Fruit fly (Drosophila melanogaster) whole organism, adult: ENCODE measurements around the gene shi.
A peak's percentile ranks its signal among the peaks of the same experiment; 100 is the strongest.

Experiments
- CG11617 ChIP-seq: fragments of 200-800 bp; sonication (Bioruptor generic); optimal IDR thresholded peaks from 2 replicates; lab custom pipeline; 2017; ENCODE audit warnings: mild to moderate bottlenecking, missing biosample characterization, missing genetic modification reagents, missing genetic modification characterization
- CG12768 ChIP-seq: fragments of 200-800 bp; sonication (Bioruptor generic); optimal IDR thresholded peaks from 2 replicates; lab custom pipeline; 2017; ENCODE audit warnings: missing biosample characterization, missing genetic modification characterization, mild to moderate bottlenecking, moderate library complexity, missing genetic modification reagents
- CG14711 ChIP-seq: fragments of 200-800 bp; sonication (Bioruptor generic); optimal IDR thresholded peaks from 2 replicates; lab custom pipeline; 2018; ENCODE audit warnings: missing biosample characterization, mild to moderate bottlenecking, missing genetic modification characterization, moderate library complexity
- CG1620 ChIP-seq: fragments of 200-800 bp; sonication (Bioruptor generic); optimal IDR thresholded peaks from 2 replicates; lab custom pipeline; 2016; ENCODE audit warnings: missing biosample characterization, missing genetic modification characterization
- CG33017 ChIP-seq: fragments of 200-800 bp; sonication (Bioruptor generic); optimal IDR thresholded peaks from 2 replicates; lab custom pipeline; 2018; ENCODE audit warnings: missing biosample characterization, mild to moderate bottlenecking, missing genetic modification characterization, moderate library complexity
- CG5204 ChIP-seq: fragments of 200-800 bp; sonication (Bioruptor generic); optimal IDR thresholded peaks from 2 replicates; lab custom pipeline; 2016; ENCODE audit warnings: missing biosample characterization, missing genetic modification characterization
- CG7045 ChIP-seq: fragments of 200-800 bp; sonication (Bioruptor generic); optimal IDR thresholded peaks from 2 replicates; lab custom pipeline; 2017; ENCODE audit warnings: missing biosample characterization, mild to moderate bottlenecking, missing genetic modification characterization
- CG7101 ChIP-seq: fragments of 200-800 bp; sonication (Bioruptor generic); optimal IDR thresholded peaks from 2 replicates; lab custom pipeline; 2018; ENCODE audit warnings: missing biosample characterization, mild to moderate bottlenecking, missing genetic modification characterization, moderate library complexity
- Clk ChIP-seq: fragments of 200-800 bp; sonication (Bioruptor generic); optimal IDR thresholded peaks from 2 replicates; lab custom pipeline; 2017; ENCODE audit warnings: missing biosample characterization, missing genetic modification characterization
- Crg-1 ChIP-seq: fragments of 200-800 bp; sonication (Bioruptor generic); optimal IDR thresholded peaks from 2 replicates; lab custom pipeline; 2016; ENCODE audit warnings: missing biosample characterization, missing genetic modification characterization
- Hr96 ChIP-seq: fragments of 200-800 bp; sonication (Bioruptor generic); optimal IDR thresholded peaks from 2 replicates; lab custom pipeline; 2016; ENCODE audit warnings: missing biosample characterization, missing genetic modification characterization
- Mnt ChIP-seq: fragments of 200-800 bp; sonication (Bioruptor generic); optimal IDR thresholded peaks from 2 replicates; lab custom pipeline; 2016; ENCODE audit warnings: missing biosample characterization, mild to moderate bottlenecking, missing genetic modification characterization
- bab1 ChIP-seq: fragments of 200-800 bp; sonication (Bioruptor generic); optimal IDR thresholded peaks from 3 replicates; lab custom pipeline; 2019; ENCODE audit warnings: missing biosample characterization, mild to moderate bottlenecking, missing genetic modification characterization, moderate library complexity
- cic ChIP-seq: fragments of 200-800 bp; sonication (Bioruptor generic); optimal IDR thresholded peaks from 2 replicates; lab custom pipeline; 2017; ENCODE audit warnings: missing biosample characterization, mild to moderate bottlenecking, missing genetic modification characterization, moderate library complexity
- cnc ChIP-seq, 2 experiments: fragments of >200 bp; optimal IDR thresholded peaks; 2 replicates each; lab custom pipeline; 2017
- kay ChIP-seq: fragments of 200-800 bp; sonication (Bioruptor generic); peaks from one replicate; lab custom pipeline; 2016; ENCODE audit warnings: missing biosample characterization, missing genetic modification characterization, borderline replicate concordance
- ovo ChIP-seq: fragments of 200-800 bp; sonication (Bioruptor generic); optimal IDR thresholded peaks from 2 replicates; lab custom pipeline; 2016; ENCODE audit warnings: missing biosample characterization, missing genetic modification characterization
- pad ChIP-seq: fragments of 200-800 bp; sonication (Bioruptor generic); optimal IDR thresholded peaks from 3 replicates; lab custom pipeline; 2017; ENCODE audit warnings: missing biosample characterization, missing genetic modification characterization, mild to moderate bottlenecking, moderate library complexity, missing genetic modification reagents
- tj ChIP-seq: fragments of 200-800 bp; sonication (Bioruptor generic); optimal IDR thresholded peaks from 3 replicates; lab custom pipeline; 2017; ENCODE audit warnings: missing biosample characterization, mild to moderate bottlenecking, missing genetic modification characterization, moderate library complexity
- toe ChIP-seq: fragments of 200-800 bp; sonication (Bioruptor generic); optimal IDR thresholded peaks from 2 replicates; lab custom pipeline; 2016; ENCODE audit warnings: missing biosample characterization, missing genetic modification characterization

Gene shi

dm6 chrX:15867863-15868262, 24.1 kb upstream of the shi start, which contains the start of gene Gapdh2:
Gapdh2 (plus strand) TSS chrX:15868145.
- peak; percentile 98 for TF ChIP-seq toe (GFP tag; lab: Kevin White, UChicago)
- TF ChIP-seq Crg-1: peak; percentile 100
- peak; percentile 98 for TF ChIP-seq cic (GFP tag; lab: Kevin White, UChicago)
- TF ChIP-seq kay (GFP tag; lab: Kevin White, UChicago): peak; percentile 99
- TF ChIP-seq pad (GFP tag; lab: Kevin White, UChicago): peak; percentile 98
- TF ChIP-seq CG5204 (GFP tag; lab: Kevin White, UChicago): peak; percentile 99
- TF ChIP-seq CG7045: peak; percentile 100
- peak; percentile 100 for TF ChIP-seq Hr96 (GFP tag; lab: Kevin White, UChicago)
- peak; percentile 100 for TF ChIP-seq Mnt
- TF ChIP-seq tj (GFP tag; lab: Kevin White, UChicago): peak; percentile 99
- peak; percentile 100 for TF ChIP-seq bab1
- TF ChIP-seq Clk (GFP tag; lab: Kevin White, UChicago): peak; percentile 98
- TF ChIP-seq CG1620 (GFP tag; lab: Kevin White, UChicago): peak; percentile 100
- peak; percentile 100 for TF ChIP-seq CG12768 (GFP tag; lab: Kevin White, UChicago)
- peak; percentile 100 for TF ChIP-seq CG33017 (tag; lab: Kevin White, UChicago)
- no peak for TF ChIP-seq cnc (optimal IDR thresholded peaks at IDR 0.05; lab: Kevin White, UChicago)
- peak; percentile 100 for TF ChIP-seq ovo (GFP tag; lab: Kevin White, UChicago)
- TF ChIP-seq CG11617: peak; percentile 100
- TF ChIP-seq CG14711 (tag; lab: Kevin White, UChicago): peak; percentile 100
- TF ChIP-seq CG7101 (tag; lab: Kevin White, UChicago): peak; percentile 100

dm6 chrX:15868781-15869180, 23.1 kb upstream of the shi start:
- no peak for TF ChIP-seq Hr96 (GFP tag; lab: Kevin White, UChicago)
- no peak for TF ChIP-seq CG33017 (tag; lab: Kevin White, UChicago)
- TF ChIP-seq pad (GFP tag; lab: Kevin White, UChicago): no peak
- no peak for TF ChIP-seq Mnt
- no peak for TF ChIP-seq CG11617
- TF ChIP-seq CG1620 (GFP tag; lab: Kevin White, UChicago): no peak
- TF ChIP-seq kay (GFP tag; lab: Kevin White, UChicago): no peak

- TF ChIP-seq CG7101 (tag; lab: Kevin White, UChicago) (peak; percentile 36), toe (GFP tag; lab: Kevin White, UChicago) (no peak), CG11617 (peak; percentile 13), pad (GFP tag; lab: Kevin White, UChicago) (peak; percentile 6), CG1620 (GFP tag; lab: Kevin White, UChicago) (peak; percentile 21), Mnt (peak; percentile 40)
These were observed 22.1 kb upstream of the shi start, which contains the start of gene CG16952 for dm6 chrX:15869843-15870242. CG16952 (plus strand) TSS chrX:15870183.

dm6 chrX:15870777-15871757, 20.8 kb upstream of the shi start:
- no peak for TF ChIP-seq CG7045
- TF ChIP-seq Mnt: peak; percentile 37
- TF ChIP-seq CG5204 (GFP tag; lab: Kevin White, UChicago): no peak
- peak; percentile 65 for TF ChIP-seq CG14711 (tag; lab: Kevin White, UChicago)
- TF ChIP-seq CG7101 (tag; lab: Kevin White, UChicago): peak; percentile 80
- peak; percentile 13 for TF ChIP-seq cic (GFP tag; lab: Kevin White, UChicago)
- no peak for TF ChIP-seq bab1
- no peak for TF ChIP-seq toe (GFP tag; lab: Kevin White, UChicago)
- peak; percentile 62 for TF ChIP-seq CG1620 (GFP tag; lab: Kevin White, UChicago)
- TF ChIP-seq tj (GFP tag; lab: Kevin White, UChicago): peak; percentile 22
- peak; percentile 17 for TF ChIP-seq CG33017 (tag; lab: Kevin White, UChicago)
- TF ChIP-seq Clk (GFP tag; lab: Kevin White, UChicago): no peak
- TF ChIP-seq Hr96 (GFP tag; lab: Kevin White, UChicago): no peak
- TF ChIP-seq cnc (optimal IDR thresholded peaks at IDR 0.05; lab: Kevin White, UChicago): no peak
- TF ChIP-seq CG12768 (GFP tag; lab: Kevin White, UChicago): peak; percentile 42
- peak; percentile 90 for TF ChIP-seq Crg-1
- TF ChIP-seq kay (GFP tag; lab: Kevin White, UChicago): peak; percentile 65
- peak; percentile 8 for TF ChIP-seq CG11617
- TF ChIP-seq pad (GFP tag; lab: Kevin White, UChicago): peak; percentile 57
- peak; percentile 88 for TF ChIP-seq ovo (GFP tag; lab: Kevin White, UChicago)

dm6 chrX:15874437-15874836, 17.5 kb upstream of the shi start:
- TF ChIP-seq cnc (optimal IDR thresholded peaks at IDR 0.05; lab: Kevin White, UChicago): no peak

dm6 chrX:15875569-15875968, 16.3 kb upstream of the shi start:
- TF ChIP-seq CG7101 (tag; lab: Kevin White, UChicago): no peak
- TF ChIP-seq toe (GFP tag; lab: Kevin White, UChicago): no peak
- no peak for TF ChIP-seq CG1620 (GFP tag; lab: Kevin White, UChicago)
- TF ChIP-seq Mnt: no peak
- no peak for TF ChIP-seq CG11617
- TF ChIP-seq ovo (GFP tag; lab: Kevin White, UChicago): no peak
- TF ChIP-seq bab1: no peak
- TF ChIP-seq cnc (optimal IDR thresholded peaks at IDR 0.05; lab: Kevin White, UChicago): no peak
- TF ChIP-seq CG14711 (tag; lab: Kevin White, UChicago): no peak
- no peak for TF ChIP-seq Crg-1
- no peak for TF ChIP-seq pad (GFP tag; lab: Kevin White, UChicago)
